Worm (Caenorhabditis elegans): ENCODE measurements around the gene C33F10.4.

- no peak for TF ChIP-seq T07F8.4 (tag; optimal IDR thresholded peaks at IDR 0.05)
- no peak for TF ChIP-seq bed-1 (GFP tag; IDR thresholded peaks at IDR 0.05)
- TF ChIP-seq hrde-1 (tag; optimal IDR thresholded peaks at IDR 0.05; ENCODE audit: borderline replicate concordance): no peak
- no peak for TF ChIP-seq pha-4 (tag; optimal IDR thresholded peaks at IDR 0.05)
- TF ChIP-seq akir-1 (GFP tag; optimal IDR thresholded peaks at IDR 0.05): no peak
- TF ChIP-seq lir-1 (GFP tag; conservative IDR thresholded peaks at IDR 0.05): no peak
- TF ChIP-seq nhr-90 (tag; optimal IDR thresholded peaks at IDR 0.05): no peak
- TF ChIP-seq dpff-1 (tag; optimal IDR thresholded peaks at IDR 0.05): no peak
- TF ChIP-seq snpc-4 (GFP tag; optimal IDR thresholded peaks at IDR 0.05): no peak
- no peak for TF ChIP-seq snpc-4 (tag; optimal IDR thresholded peaks at IDR 0.05)
Measured at ce11 chrII:4766284-4766683, 29.3 kb upstream of the C33F10.4 start, which contains the start of gene ttm-2.
